Fruit fly (Drosophila melanogaster): ENCODE results near the gene m.

m gene

dm6 chrX:11818047-11818766, 64.1 kb downstream of the m start (continued):
- TF ChIP-seq dan (GFP tag; IDR thresholded peaks at IDR 0.05) (no peak; the same call in 1 of the 2 replicates), CG4707 (GFP tag; optimal IDR thresholded peaks at IDR 0.05) (peak; percentile 99), toy (GFP tag; IDR thresholded peaks at IDR 0.05) (peak; percentile 80), bbx (GFP tag; IDR thresholded peaks at IDR 0.05; ENCODE audit: partially characterized antibody) (peak; percentile 36; the same call in 1 of the 2 replicates), CG17802 (tag; optimal IDR thresholded peaks at IDR 0.05) (peak; percentile 69), CG3847 (GFP tag; IDR thresholded peaks at IDR 0.05) (peak; percentile 89), CG7745 (tag; optimal IDR thresholded peaks at IDR 0.05) (peak; percentile 63), CG6272 (GFP tag; IDR thresholded peaks at IDR 0.05) (peak; percentile 87), kni (GFP tag; optimal IDR thresholded peaks at IDR 0.05) (peak; percentile 66), tna (GFP tag; IDR thresholded peaks at IDR 0.05; ENCODE audit: partially characterized antibody) (peak; percentile 64), nmo (GFP tag; optimal IDR thresholded peaks at IDR 0.05) (peak; percentile 95), caup (GFP tag; optimal IDR thresholded peaks at IDR 0.05; ENCODE audit: severe bottlenecking) (peak; percentile 90), nerfin-1 (tag; optimal IDR thresholded peaks at IDR 0.05) (peak; percentile 90), Drgx (GFP tag; IDR thresholded peaks at IDR 0.05) (peak; percentile 98), danr (GFP tag; IDR thresholded peaks at IDR 0.05) (peak; percentile 92), CG12299 (tag; optimal IDR thresholded peaks at IDR 0.05) (peak; percentile 88), CG2875 (GFP tag; optimal IDR thresholded peaks at IDR 0.05) (peak; percentile 95), CG6654 (GFP tag; optimal IDR thresholded peaks at IDR 0.05) (peak; percentile 76), amos (GFP tag; IDR thresholded peaks at IDR 0.05; ENCODE audit: partially characterized antibody) (no peak), fu2 (GFP tag; optimal IDR thresholded peaks at IDR 0.05) (peak; percentile 95), dysf (GFP tag; IDR thresholded peaks at IDR 0.05) (peak; percentile 94), B-H2 (GFP tag; optimal IDR thresholded peaks at IDR 0.05) (peak; percentile 69), ftz-f1 (GFP tag; optimal IDR thresholded peaks at IDR 0.05) (peak; percentile 10), h (optimal IDR thresholded peaks at IDR 0.05) (no peak), CG3163 (GFP tag; optimal IDR thresholded peaks at IDR 0.05) (peak; percentile 89), CG8359 (GFP tag; optimal IDR thresholded peaks at IDR 0.05; ENCODE audit: borderline replicate concordance) (peak; percentile 78), CG34224 (GFP tag; IDR thresholded peaks at IDR 0.05; ENCODE audit: partially characterized antibody) (no peak; the same call in 2 of the 3 replicates), lilli (GFP tag; optimal IDR thresholded peaks at IDR 0.05) (peak; percentile 96), Nf-YC (tag; optimal IDR thresholded peaks at IDR 0.05) (peak; percentile 84), Taf1 (GFP tag; IDR thresholded peaks at IDR 0.05) (peak; percentile 89), lbe (GFP tag; optimal IDR thresholded peaks at IDR 0.05) (peak; percentile 91), ac (GFP tag; optimal IDR thresholded peaks at IDR 0.05) (peak; percentile 80), fru (optimal IDR thresholded peaks at IDR 0.05) (no peak), HmgZ (tag; optimal IDR thresholded peaks at IDR 0.05) (peak; percentile 95), CG6765 (GFP tag; optimal IDR thresholded peaks at IDR 0.05) (peak; percentile 83), CG7928 (GFP tag; optimal IDR thresholded peaks at IDR 0.05) (peak; percentile 48), Nf-YB (GFP tag; optimal IDR thresholded peaks at IDR 0.05) (peak; percentile 82), Ets97D (GFP tag; optimal IDR thresholded peaks at IDR 0.05) (peak; percentile 76), cas (GFP tag; IDR thresholded peaks at IDR 0.05) (peak; percentile 86), CG1024 (GFP tag; IDR thresholded peaks at IDR 0.05) (peak; percentile 88), Scr (GFP tag; IDR thresholded peaks at IDR 0.05; ENCODE audit: partially characterized antibody) (no peak; the same call in 1 of the 2 replicates), PHDP (tag; optimal IDR thresholded peaks at IDR 0.05) (peak; percentile 96), ase (GFP tag; IDR thresholded peaks at IDR 0.05) (peak; percentile 92), CG2712 (tag; optimal IDR thresholded peaks at IDR 0.05) (peak; percentile 97), grn (GFP tag; optimal IDR thresholded peaks at IDR 0.05) (peak; percentile 69), CG18764 (GFP tag; optimal IDR thresholded peaks at IDR 0.05) (peak; percentile 90), HmgD (GFP tag; optimal IDR thresholded peaks at IDR 0.05) (peak; percentile 77), odd (GFP tag; optimal IDR thresholded peaks at IDR 0.05) (peak; percentile 91), zen2 (GFP tag; IDR thresholded peaks at IDR 0.05; ENCODE audit: partially characterized antibody) (no peak)
